Worm (Caenorhabditis elegans) whole organism, L3 larva: ENCODE measurements around the gene Y56A3A.6.

Experiments used
- R02D3.7 ChIP-seq: fragments of 150-350 bp; optimal IDR thresholded peaks from 2 replicates; lab custom pipeline; 2014; ENCODE audit warnings: missing biosample characterization, missing genetic modification characterization
- ZK546.5 ChIP-seq: sonication (generic microtip); optimal IDR thresholded peaks from 2 replicates; lab custom pipeline; 2017; ENCODE audit warnings: missing biosample characterization, missing genetic modification characterization
- aly-2 ChIP-seq: fragments of 150-350 bp; optimal IDR thresholded peaks from 2 replicates; lab custom pipeline; 2014; ENCODE audit warnings: missing biosample characterization, missing genetic modification characterization
- ama-1 ChIP-seq: fragments of 150-350 bp; optimal IDR thresholded peaks from 2 replicates; lab custom pipeline; 2018
- ceh-16 ChIP-seq: sonication (generic microtip); optimal IDR thresholded peaks from 2 replicates; lab custom pipeline; 2017; ENCODE audit warnings: missing biosample characterization, missing genetic modification characterization
- ceh-28 ChIP-seq: fragments of 150-350 bp; optimal IDR thresholded peaks from 2 replicates; lab custom pipeline; 2014; ENCODE audit warnings: missing biosample characterization, missing genetic modification reagents, missing genetic modification characterization
- ceh-82 ChIP-seq: fragments of 150-350 bp; optimal IDR thresholded peaks from 2 replicates; lab custom pipeline; 2014; ENCODE audit warnings: missing biosample characterization, missing genetic modification characterization
- ceh-9 ChIP-seq: sonication (generic microtip); optimal IDR thresholded peaks from 2 replicates; lab custom pipeline; 2018; ENCODE audit warnings: missing biosample characterization, missing genetic modification characterization
- daf-12 ChIP-seq: fragments of 150-350 bp; optimal IDR thresholded peaks from 2 replicates; lab custom pipeline; 2014; ENCODE audit warnings: missing biosample characterization, missing genetic modification reagents, missing genetic modification characterization
- egl-27 ChIP-seq: sonication (generic microtip); optimal IDR thresholded peaks from 4 replicates; lab custom pipeline; 2017; ENCODE audit warnings: missing biosample characterization, missing genetic modification reagents, missing genetic modification characterization
- egl-5 ChIP-seq: fragments of 150-350 bp; optimal IDR thresholded peaks from 2 replicates; lab custom pipeline; 2017; ENCODE audit warnings: missing biosample characterization, missing genetic modification reagents, missing genetic modification characterization, inconsistent platforms
- elt-1 ChIP-seq: fragments of 150-350 bp; optimal IDR thresholded peaks from 2 replicates; lab custom pipeline; 2014; ENCODE audit warnings: missing biosample characterization, missing genetic modification characterization
- elt-2 ChIP-seq: sonication (generic microtip); optimal IDR thresholded peaks from 2 replicates; lab custom pipeline; 2016; ENCODE audit warnings: missing genetic modification reagents, mild to moderate bottlenecking, missing genetic modification characterization, missing compliant biosample characterization
- elt-3 ChIP-seq, 3 experiments: fragments of 150-350 bp in 1 of 3; sonication (generic microtip) in 2 of 3; optimal IDR thresholded peaks; 2 replicates in 2 of 3; 4 replicates in 1 of 3; lab custom pipeline; 2014 to 2017; ENCODE audit warnings: missing biosample characterization in 3 of 3, missing genetic modification characterization in 3 of 3
- eor-1 ChIP-seq, 2 experiments: fragments of 150-350 bp; optimal IDR thresholded peaks; 2 replicates each; lab custom pipeline; 2014 to 2018; ENCODE audit warnings: missing biosample characterization in 2 of 2, missing genetic modification characterization in 2 of 2
- fkh-10 ChIP-seq: sonication (generic microtip); optimal IDR thresholded peaks from 2 replicates; lab custom pipeline; 2017; ENCODE audit warnings: missing biosample characterization, missing genetic modification reagents, missing genetic modification characterization
- fkh-2 ChIP-seq: fragments of 150-350 bp; optimal IDR thresholded peaks from 2 replicates; lab custom pipeline; 2014; ENCODE audit warnings: missing biosample characterization, missing genetic modification reagents, missing genetic modification characterization
- fos-1 ChIP-seq: fragments of 150-350 bp; optimal IDR thresholded peaks from 2 replicates; lab custom pipeline; 2014; ENCODE audit warnings: missing biosample characterization, missing genetic modification characterization
- hmg-11 ChIP-seq: sonication (generic microtip); optimal IDR thresholded peaks from 2 replicates; lab custom pipeline; 2016; ENCODE audit warnings: missing genetic modification characterization, missing compliant biosample characterization
- jun-1 ChIP-seq: fragments of 150-350 bp; optimal IDR thresholded peaks from 2 replicates; lab custom pipeline; 2014; ENCODE audit warnings: missing biosample characterization, missing genetic modification reagents, missing genetic modification characterization
- lin-15B ChIP-seq: fragments of 150-350 bp; optimal IDR thresholded peaks from 2 replicates; lab custom pipeline; 2014; ENCODE audit warnings: missing biosample characterization, missing genetic modification characterization
- lin-39 ChIP-seq: fragments of 150-350 bp; optimal IDR thresholded peaks from 2 replicates; lab custom pipeline; 2018; ENCODE audit warnings: missing biosample characterization, missing genetic modification reagents, missing genetic modification characterization
- lsy-12 ChIP-seq: sonication (generic microtip); optimal IDR thresholded peaks from 2 replicates; lab custom pipeline; 2016; ENCODE audit warnings: mild to moderate bottlenecking, missing genetic modification characterization, missing compliant biosample characterization
- mdl-1 ChIP-seq: fragments of 150-350 bp; optimal IDR thresholded peaks from 2 replicates; lab custom pipeline; 2014; ENCODE audit warnings: missing biosample characterization, missing genetic modification characterization
- mml-1 ChIP-seq: fragments of 150-350 bp; sonication (generic microtip); optimal IDR thresholded peaks from 3 replicates; lab custom pipeline; 2014; ENCODE audit warnings: missing biosample characterization, missing genetic modification characterization
- nfya-1 ChIP-seq: sonication (generic microtip); optimal IDR thresholded peaks from 2 replicates; lab custom pipeline; 2017; ENCODE audit warnings: missing genetic modification characterization, mild to moderate bottlenecking, missing compliant biosample characterization, antibody characterized with exemption, moderate library complexity; ENCODE audit not compliant: insufficient read depth
- nhr-11 ChIP-seq: fragments of 150-350 bp; optimal IDR thresholded peaks from 2 replicates; lab custom pipeline; 2014; ENCODE audit warnings: missing biosample characterization, missing genetic modification characterization
- nhr-12 ChIP-seq: fragments of 150-350 bp; optimal IDR thresholded peaks from 2 replicates; lab custom pipeline; 2014; ENCODE audit warnings: missing biosample characterization, missing genetic modification characterization
- nhr-23 ChIP-seq: fragments of 150-350 bp; optimal IDR thresholded peaks from 2 replicates; lab custom pipeline; 2014; ENCODE audit warnings: missing biosample characterization, missing genetic modification reagents, missing genetic modification characterization
- nhr-237 ChIP-seq: fragments of 150-350 bp; optimal IDR thresholded peaks from 2 replicates; lab custom pipeline; 2014; ENCODE audit warnings: missing biosample characterization, missing genetic modification characterization
- nhr-25 ChIP-seq: sonication (generic microtip); optimal IDR thresholded peaks from 2 replicates; lab custom pipeline; 2017; ENCODE audit warnings: missing biosample characterization, missing genetic modification characterization
- nhr-28 ChIP-seq: fragments of 150-350 bp; optimal IDR thresholded peaks from 2 replicates; lab custom pipeline; 2014; ENCODE audit warnings: missing biosample characterization, missing genetic modification characterization
- nhr-43 ChIP-seq: sonication (generic microtip); optimal IDR thresholded peaks from 2 replicates; lab custom pipeline; 2016; ENCODE audit warnings: mild to moderate bottlenecking, missing genetic modification characterization, missing compliant biosample characterization; ENCODE audit not compliant: poor library complexity, severe bottlenecking
- nhr-67 ChIP-seq: fragments of 150-350 bp; optimal IDR thresholded peaks from 2 replicates; lab custom pipeline; 2014; ENCODE audit warnings: missing biosample characterization, missing genetic modification characterization
- nhr-76 ChIP-seq: fragments of 150-350 bp; sonication (generic microtip); optimal IDR thresholded peaks from 5 replicates; lab custom pipeline; 2014; ENCODE audit warnings: missing biosample characterization, missing genetic modification characterization
- nhr-77 ChIP-seq: fragments of 150-350 bp; optimal IDR thresholded peaks from 2 replicates; lab custom pipeline; 2014; ENCODE audit warnings: missing biosample characterization, missing genetic modification characterization
- pha-4 ChIP-seq: fragments of 150-350 bp; optimal IDR thresholded peaks from 2 replicates; lab custom pipeline; 2014; ENCODE audit warnings: missing biosample characterization, missing genetic modification reagents, missing genetic modification characterization
- pqm-1 ChIP-seq: fragments of 150-350 bp; optimal IDR thresholded peaks from 2 replicates; lab custom pipeline; 2017; ENCODE audit warnings: missing biosample characterization, missing genetic modification characterization, inconsistent platforms
- sea-2 ChIP-seq: fragments of 150-350 bp; sonication (generic microtip); optimal IDR thresholded peaks from 4 replicates; lab custom pipeline; 2014; ENCODE audit warnings: missing biosample characterization, missing genetic modification reagents, missing genetic modification characterization
- skn-1 ChIP-seq: fragments of 150-350 bp; optimal IDR thresholded peaks from 2 replicates; lab custom pipeline; 2014; ENCODE audit warnings: missing biosample characterization, missing genetic modification characterization
- snpc-4 ChIP-seq: fragments of 150-350 bp; optimal IDR thresholded peaks from 2 replicates; lab custom pipeline; 2014; ENCODE audit warnings: missing biosample characterization, missing genetic modification characterization
- tbx-2 ChIP-seq: sonication (generic microtip); optimal IDR thresholded peaks from 2 replicates; lab custom pipeline; 2016; ENCODE audit warnings: mild to moderate bottlenecking, missing genetic modification characterization, missing compliant biosample characterization
- unc-39 ChIP-seq: sonication (generic microtip); optimal IDR thresholded peaks from 4 replicates; lab custom pipeline; 2017; ENCODE audit warnings: missing biosample characterization, missing genetic modification characterization
- unc-62 ChIP-seq: fragments of 150-350 bp; sonication (generic microtip); optimal IDR thresholded peaks from 4 replicates; lab custom pipeline; 2014; ENCODE audit warnings: missing biosample characterization, missing genetic modification reagents, missing genetic modification characterization
- zag-1 ChIP-seq: fragments of 150-350 bp; optimal IDR thresholded peaks from 2 replicates; lab custom pipeline; 2014; ENCODE audit warnings: missing biosample characterization, missing genetic modification characterization
- ztf-11 ChIP-seq: fragments of 150-350 bp; optimal IDR thresholded peaks from 2 replicates; lab custom pipeline; 2014; ENCODE audit warnings: missing biosample characterization, missing genetic modification characterization
- ztf-4 ChIP-seq: fragments of 150-350 bp; optimal IDR thresholded peaks from 2 replicates; lab custom pipeline; 2014; ENCODE audit warnings: missing biosample characterization, missing genetic modification characterization

Y56A3A.6 gene

DNA sequence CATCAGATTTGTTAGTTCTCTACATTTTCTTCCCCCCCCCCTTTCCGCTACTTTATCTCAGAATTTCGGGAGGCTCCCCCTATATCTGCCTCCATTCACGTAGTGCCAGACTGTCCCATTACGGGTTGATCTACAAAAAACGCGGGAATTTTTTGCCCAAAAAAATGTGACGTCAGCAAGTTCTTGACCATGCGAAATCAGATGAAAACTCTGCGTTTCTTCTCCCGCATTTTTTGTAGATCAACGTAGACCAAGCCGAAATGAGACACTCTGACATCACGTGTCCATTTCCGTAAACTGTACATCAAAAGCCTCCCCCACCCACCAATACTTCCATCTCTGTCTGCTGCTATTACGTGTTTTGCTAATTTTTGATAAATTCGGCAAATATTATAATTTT, 54.0 kb downstream of the Y56A3A.6 start:
- no peak for TF ChIP-seq nhr-25
- TF ChIP-seq jun-1, result no peak
- no peak for TF ChIP-seq unc-62 (GFP tag; lab: Kevin White, UChicago)
- TF ChIP-seq nhr-12 (tag; lab: Kevin White, UChicago), result no peak
- TF ChIP-seq lsy-12 (tag; lab: Kevin White, UChicago), result no peak
- no peak for TF ChIP-seq eor-1 (tag; optimal IDR thresholded peaks at IDR 0.05; lab: Kevin White, UChicago)

DNA sequence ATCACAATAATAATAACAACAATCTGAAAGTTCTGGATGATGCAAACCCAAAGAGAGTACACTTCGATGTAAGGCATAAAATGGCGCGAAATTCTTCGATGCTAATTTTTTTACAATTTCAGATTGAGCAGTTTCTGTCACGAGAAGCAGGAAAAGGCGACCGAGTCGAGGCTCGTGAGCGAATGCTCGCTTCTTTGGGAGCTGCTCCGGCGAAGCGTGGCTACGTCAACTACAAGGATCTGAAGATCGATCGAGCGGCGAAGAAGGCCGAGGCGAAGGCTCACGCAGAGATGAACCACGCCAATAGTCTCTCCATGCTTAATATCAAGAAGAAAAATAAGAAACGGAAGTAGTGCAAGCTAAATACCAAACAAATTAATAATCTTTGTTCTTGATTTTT, 54.5 kb downstream of the Y56A3A.6 start:
- TF ChIP-seq nhr-28 (tag; lab: Kevin White, UChicago) (no peak), unc-62 (GFP tag; lab: Kevin White, UChicago) (no peak), elt-2 (tag; lab: Kevin White, UChicago) (no peak), daf-12 (tag; lab: Kevin White, UChicago) (no peak), jun-1 (no peak), ceh-28 (tag; lab: Kevin White, UChicago) (no peak), ama-1 (lab: Kevin White, UChicago) (no peak), ceh-9 (tag; lab: Kevin White, UChicago) (no peak), nhr-76 (no peak), ceh-16 (tag; lab: Kevin White, UChicago) (no peak), ztf-11 (tag; lab: Kevin White, UChicago) (no peak), nhr-43 (tag; lab: Kevin White, UChicago) (no peak)
- TF ChIP-seq, all 47 proteins: peak for 0

DNA sequence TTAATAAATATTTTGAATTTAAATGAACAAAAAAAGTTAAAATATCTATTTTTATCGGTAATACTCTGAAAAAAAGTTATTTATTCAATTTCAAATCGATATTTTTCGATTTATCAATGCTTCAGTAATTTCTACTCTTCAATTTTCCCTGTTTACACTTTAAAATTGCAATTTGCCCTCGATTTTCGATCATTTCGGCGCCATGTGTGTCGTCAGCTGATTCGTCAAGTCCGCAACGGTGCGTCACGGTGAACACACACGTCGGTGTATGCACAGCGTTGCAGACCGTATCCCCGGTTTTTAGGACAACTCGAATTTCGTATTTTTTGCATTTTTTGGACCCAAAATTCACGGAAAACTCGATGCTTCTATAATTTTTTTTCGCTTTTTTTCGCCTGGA, 55.3 kb downstream of the Y56A3A.6 start, which contains the start of gene C18D11.3:
Gene C18D11.3, plus strand, starts transcription at position 189 of the 400 bp plus-strand sequence.
- TF ChIP-seq fkh-2 (tag; lab: Kevin White, UChicago) (no peak), ztf-11 (tag; lab: Kevin White, UChicago) (no peak), nhr-25 (peak; percentile 93), egl-5 (tag; lab: Kevin White, UChicago) (peak; percentile 90), lsy-12 (tag; lab: Kevin White, UChicago) (peak; percentile 48), pqm-1 (peak; percentile 46), lin-39 (tag; lab: Kevin White, UChicago) (peak; percentile 92), ceh-9 (tag; lab: Kevin White, UChicago) (no peak), pha-4 (tag; lab: Kevin White, UChicago) (peak; percentile 98), nhr-67 (tag; lab: Kevin White, UChicago) (no peak), R02D3.7 (no peak), lin-15B (tag; lab: Kevin White, UChicago) (peak; percentile 92), ztf-4 (no peak), hmg-11 (tag; lab: Kevin White, UChicago) (peak; percentile 67), tbx-2 (tag; lab: Kevin White, UChicago) (peak; percentile 17), ama-1 (lab: Kevin White, UChicago) (peak; percentile 1), nhr-237 (tag; lab: Kevin White, UChicago) (no peak), nhr-43 (tag; lab: Kevin White, UChicago) (peak; percentile 37), snpc-4 (tag; lab: Kevin White, UChicago) (peak; percentile 89), ceh-16 (tag; lab: Kevin White, UChicago) (no peak), unc-39 (tag; lab: Kevin White, UChicago) (no peak), skn-1 (tag; lab: Kevin White, UChicago) (peak; percentile 66), nhr-23 (tag; lab: Kevin White, UChicago) (peak; percentile 83), nhr-77 (tag; lab: Kevin White, UChicago) (no peak), elt-2 (tag; lab: Kevin White, UChicago) (peak; percentile 86), nhr-12 (tag; lab: Kevin White, UChicago) (no peak), ceh-28 (tag; lab: Kevin White, UChicago) (peak; percentile 50), daf-12 (tag; lab: Kevin White, UChicago) (no peak), fkh-10 (no peak), ZK546.5 (no peak), nfya-1 (tag; lab: Kevin White, UChicago) (peak; percentile 97), eor-1 (tag; optimal IDR thresholded peaks at IDR 0.05; lab: Kevin White, UChicago) (no peak), nhr-76 (no peak), unc-62 (GFP tag; lab: Kevin White, UChicago) (no peak), elt-1 (tag; lab: Kevin White, UChicago) (peak; percentile 15), mml-1 (tag; lab: Kevin White, UChicago) (no peak), nhr-11 (tag; lab: Kevin White, UChicago) (no peak), mdl-1 (tag; lab: Kevin White, UChicago) (no peak), nhr-28 (tag; lab: Kevin White, UChicago) (no peak), elt-3 (tag; optimal IDR thresholded peaks at IDR 0.05; lab: Kevin White, UChicago) (no peak), aly-2 (tag; lab: Kevin White, UChicago) (no peak), zag-1 (no peak), sea-2 (GFP tag; lab: Kevin White, UChicago) (peak; percentile 49), fos-1 (tag; lab: Kevin White, UChicago) (no peak), ceh-82 (no peak), jun-1 (peak; percentile 66), egl-27 (tag; lab: Kevin White, UChicago) (no peak)
